Fruit fly (Drosophila melanogaster): Measurements from ENCODE around the gene CG13950.

Gene CG13950

DNA sequence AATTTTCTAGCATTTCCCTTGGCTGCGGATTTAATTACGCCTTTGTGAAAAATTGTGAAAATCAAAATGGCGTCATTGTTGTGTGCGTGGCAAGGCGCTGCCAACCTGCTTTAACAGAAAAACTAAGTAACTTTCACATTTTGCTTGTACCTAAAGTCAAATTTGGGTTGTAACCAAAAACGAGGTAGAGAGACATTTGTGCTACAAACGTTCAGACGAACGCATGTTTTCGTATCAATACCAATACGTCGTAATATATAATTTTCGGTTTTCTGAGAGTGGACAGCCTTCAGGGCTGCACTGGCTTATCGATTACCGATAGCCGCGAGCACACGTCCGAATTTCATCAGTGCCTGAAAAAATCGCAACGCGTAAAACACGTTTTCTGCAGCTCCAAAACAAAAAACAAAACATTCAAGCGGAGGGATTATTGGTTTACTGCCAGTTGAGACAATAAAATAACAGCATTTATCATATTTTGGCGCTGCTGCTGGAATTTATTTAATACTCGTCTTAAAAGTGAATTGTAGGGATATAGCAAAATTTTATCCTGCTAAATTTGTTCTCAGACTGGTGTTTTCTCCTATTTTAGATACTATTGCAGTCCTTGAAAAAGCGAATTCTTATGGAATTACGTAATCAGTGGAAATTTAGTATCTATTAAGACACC lies 10.9 kb downstream of the CG13950 start (continued):
- TF ChIP-seq CG13296 (GFP tag; optimal IDR thresholded peaks at IDR 0.05) = peak; percentile 11
- peak; percentile 78 for TF ChIP-seq repo (GFP tag; optimal IDR thresholded peaks at IDR 0.05)
- TF ChIP-seq Chrac-16 (GFP tag; optimal IDR thresholded peaks at IDR 0.05) = peak; percentile 66
- TF ChIP-seq pan (optimal IDR thresholded peaks at IDR 0.05) = no peak
- peak in 1 of 2 experiments; percentile 78 for TF ChIP-seq pan (GFP tag; optimal IDR thresholded peaks at IDR 0.05 in 1 of 2, IDR thresholded peaks at IDR 0.05 in 1 of 2)
- TF ChIP-seq sisA (GFP tag; IDR thresholded peaks at IDR 0.05) = peak; percentile 80
- TF ChIP-seq cad (GFP tag; optimal IDR thresholded peaks at IDR 0.05) = no peak
- peak; percentile 62 for TF ChIP-seq CG12219 (GFP tag; optimal IDR thresholded peaks at IDR 0.05)
- peak; percentile 82 for TF ChIP-seq CG2120 (GFP tag; optimal IDR thresholded peaks at IDR 0.05)
- no peak for TF ChIP-seq CG11247 (GFP tag; IDR thresholded peaks at IDR 0.05)
- TF ChIP-seq Six4 (GFP tag; optimal IDR thresholded peaks at IDR 0.05) = peak; percentile 64
- no peak for TF ChIP-seq toy (GFP tag; IDR thresholded peaks at IDR 0.05)
- TF ChIP-seq CG2116 (GFP tag; optimal IDR thresholded peaks at IDR 0.05) = peak; percentile 96
- peak; percentile 50 for TF ChIP-seq CG3163 (GFP tag; optimal IDR thresholded peaks at IDR 0.05)
- peak; percentile 65 for TF ChIP-seq CG11398 (GFP tag; optimal IDR thresholded peaks at IDR 0.05)
- TF ChIP-seq ind (GFP tag; optimal IDR thresholded peaks at IDR 0.05) = peak; percentile 78
- peak; percentile 74 for TF ChIP-seq CG4282 (GFP tag; optimal IDR thresholded peaks at IDR 0.05)
- TF ChIP-seq CG31388 (GFP tag; optimal IDR thresholded peaks at IDR 0.05) = no peak
- TF ChIP-seq Eip74EF (GFP tag; optimal IDR thresholded peaks at IDR 0.05) = peak in 1 of 2 experiments; percentile 28
- peak; percentile 82 for TF ChIP-seq row (GFP tag; IDR thresholded peaks at IDR 0.05)
- peak; percentile 50 for TF ChIP-seq CG13123 (GFP tag; optimal IDR thresholded peaks at IDR 0.05)
- TF ChIP-seq sob (GFP tag; IDR thresholded peaks at IDR 0.05) = peak; percentile 80
- 0 out of 2 replicates have a peak, but pooled peaks have one; percentile 45 for TF ChIP-seq ranshi (GFP tag; IDR thresholded peaks at IDR 0.05)
- peak; percentile 47 for TF ChIP-seq CG31441 (GFP tag; IDR thresholded peaks at IDR 0.05)
- TF ChIP-seq ssp (GFP tag; IDR thresholded peaks at IDR 0.05) = no peak; the same call in 1 of the 2 replicates
- TF ChIP-seq oc (tag; optimal IDR thresholded peaks at IDR 0.05) = peak; percentile 50
- peak; percentile 50; the same call in 1 of the 4 replicates for TF ChIP-seq Dll (GFP tag; IDR thresholded peaks at IDR 0.05; ENCODE audit: partially characterized antibody)
- peak; percentile 48 for TF ChIP-seq cato (GFP tag; optimal IDR thresholded peaks at IDR 0.05; ENCODE audit: borderline replicate concordance)
- peak; percentile 57 for TF ChIP-seq en (GFP tag; optimal IDR thresholded peaks at IDR 0.05)
- no peak; the same call in 2 of the 3 replicates for TF ChIP-seq CG34422 (GFP tag; IDR thresholded peaks at IDR 0.05)
- no peak for TF ChIP-seq CG16779 (GFP tag; IDR thresholded peaks at IDR 0.05)
- peak; percentile 43 for TF ChIP-seq BEAF-32 (GFP tag; optimal IDR thresholded peaks at IDR 0.05)
- TF ChIP-seq ase (GFP tag; IDR thresholded peaks at IDR 0.05) = no peak
- no peak; the same call in 1 of the 2 replicates for TF ChIP-seq CG10959 (GFP tag; IDR thresholded peaks at IDR 0.05)
- TF ChIP-seq CG4730 (GFP tag; IDR thresholded peaks at IDR 0.05) = peak; percentile 26; the same call in 1 of the 2 replicates
- TF ChIP-seq CG6654 (GFP tag; optimal IDR thresholded peaks at IDR 0.05) = peak; percentile 21
- TF ChIP-seq CG17568 (GFP tag; optimal IDR thresholded peaks at IDR 0.05) = no peak
- TF ChIP-seq bbx (GFP tag; IDR thresholded peaks at IDR 0.05; ENCODE audit: partially characterized antibody) = no peak; the same call in 1 of the 2 replicates
- peak; percentile 72 for TF ChIP-seq chn (GFP tag; optimal IDR thresholded peaks at IDR 0.05)
- no peak for TF ChIP-seq CG7745 (tag; optimal IDR thresholded peaks at IDR 0.05)
- TF ChIP-seq mirr (GFP tag; optimal IDR thresholded peaks at IDR 0.05) = no peak
- TF ChIP-seq CG6791 (GFP tag; IDR thresholded peaks at IDR 0.05; ENCODE audit: partially characterized antibody) = peak; percentile 57; the same call in 2 of the 3 replicates
- peak; percentile 61 for TF ChIP-seq dmrt99B (tag; optimal IDR thresholded peaks at IDR 0.05)
- peak; percentile 61 for TF ChIP-seq NfI (GFP tag; optimal IDR thresholded peaks at IDR 0.05)
- TF ChIP-seq disco-r (GFP tag; optimal IDR thresholded peaks at IDR 0.05) = peak; percentile 39
- peak; percentile 49; the same call in 1 of the 2 replicates for TF ChIP-seq CG32772 (GFP tag; IDR thresholded peaks at IDR 0.05)
- TF ChIP-seq Oaz (GFP tag; IDR thresholded peaks at IDR 0.05) = no peak
- TF ChIP-seq CG17359 (tag; optimal IDR thresholded peaks at IDR 0.05) = peak; percentile 58
- peak; percentile 52 for TF ChIP-seq CG4820 (GFP tag; optimal IDR thresholded peaks at IDR 0.05)
- TF ChIP-seq CG16815 (GFP tag; optimal IDR thresholded peaks at IDR 0.05) = peak; percentile 43

All from whole organism, embryonic.